Fruit fly (Drosophila melanogaster): ENCODE results near the gene rdgB.
A peak's percentile ranks its signal among the peaks of the same experiment; 100 is the strongest.

rdgB gene

dm6 chrX:13783958-13784907, 21.7 kb downstream of the rdgB start (continued):
- TF ChIP-seq CG2116 (GFP tag; optimal IDR thresholded peaks at IDR 0.05), result peak; percentile 4
- peak; percentile 66 for TF ChIP-seq CG12391 (tag; optimal IDR thresholded peaks at IDR 0.05)
- TF ChIP-seq cwo (GFP tag; optimal IDR thresholded peaks at IDR 0.05), result peak; percentile 0
- TF ChIP-seq CG4707 (GFP tag; optimal IDR thresholded peaks at IDR 0.05), result no peak
- peak; percentile 42 for TF ChIP-seq CG2875 (GFP tag; optimal IDR thresholded peaks at IDR 0.05)
- TF ChIP-seq HLH4C (GFP tag; IDR thresholded peaks at IDR 0.05; ENCODE audit: partially characterized antibody), result no peak
- TF ChIP-seq hkb (optimal IDR thresholded peaks at IDR 0.05), result no peak
- peak; percentile 59 for TF ChIP-seq hkb (GFP tag; IDR thresholded peaks at IDR 0.05)
- TF ChIP-seq dmrt99B (tag; optimal IDR thresholded peaks at IDR 0.05), result peak; percentile 81
- no peak for TF ChIP-seq Dip2 (GFP tag; IDR thresholded peaks at IDR 0.05)
- TF ChIP-seq aop (GFP tag; IDR thresholded peaks at IDR 0.05), result no peak
- TF ChIP-seq shn (GFP tag; optimal IDR thresholded peaks at IDR 0.05), result no peak
- peak; percentile 22 for TF ChIP-seq CG9437 (GFP tag; optimal IDR thresholded peaks at IDR 0.05)
- TF ChIP-seq CG7963 (GFP tag; IDR thresholded peaks at IDR 0.05; ENCODE audit: partially characterized antibody), result no peak
- peak; percentile 54 for TF ChIP-seq CG16863 (GFP tag; optimal IDR thresholded peaks at IDR 0.05)
- TF ChIP-seq CG6683 (GFP tag; optimal IDR thresholded peaks at IDR 0.05), result no peak
- TF ChIP-seq CG15479 (GFP tag; optimal IDR thresholded peaks at IDR 0.05), result no peak
- TF ChIP-seq dysf (GFP tag; IDR thresholded peaks at IDR 0.05), result peak; percentile 67
- TF ChIP-seq Jarid2 (GFP tag; optimal IDR thresholded peaks at IDR 0.05), result no peak
- peak; percentile 11 for TF ChIP-seq Fer3 (tag; optimal IDR thresholded peaks at IDR 0.05)
- peak; percentile 1 for TF ChIP-seq Myb (GFP tag; optimal IDR thresholded peaks at IDR 0.05)
- no peak for TF ChIP-seq twi (tag; optimal IDR thresholded peaks at IDR 0.05)
- TF ChIP-seq CG32767 (GFP tag; IDR thresholded peaks at IDR 0.05), result no peak
- TF ChIP-seq Fer1 (GFP tag; optimal IDR thresholded peaks at IDR 0.05), result peak; percentile 18
- peak; percentile 12 to 45 for TF ChIP-seq Pdp1 (GFP tag; optimal IDR thresholded peaks at IDR 0.05)
- peak; percentile 69 for TF ChIP-seq zen (tag; optimal IDR thresholded peaks at IDR 0.05)
- no peak for TF ChIP-seq CG17186 (GFP tag; optimal IDR thresholded peaks at IDR 0.05)
- peak; percentile 13 for TF ChIP-seq CG5245 (GFP tag; optimal IDR thresholded peaks at IDR 0.05)
- TF ChIP-seq NC2α (GFP tag; optimal IDR thresholded peaks at IDR 0.05), result no peak
- TF ChIP-seq CG11723 (GFP tag; optimal IDR thresholded peaks at IDR 0.05), result peak; percentile 10
- TF ChIP-seq CG15073 (GFP tag; optimal IDR thresholded peaks at IDR 0.05), result no peak
- no peak for TF ChIP-seq ato (GFP tag; IDR thresholded peaks at IDR 0.05; ENCODE audit: partially characterized antibody)
- TF ChIP-seq CG8290 (GFP tag; optimal IDR thresholded peaks at IDR 0.05), result no peak
- no peak for TF ChIP-seq CG8290 (tag; optimal IDR thresholded peaks at IDR 0.05)
- TF ChIP-seq Mes4 (GFP tag; optimal IDR thresholded peaks at IDR 0.05), result no peak
- TF ChIP-seq Nf-YC (tag; optimal IDR thresholded peaks at IDR 0.05), result no peak
- no peak for TF ChIP-seq CG17328 (GFP tag; IDR thresholded peaks at IDR 0.05)
- TF ChIP-seq Hr51 (GFP tag; optimal IDR thresholded peaks at IDR 0.05), result peak in 1 of 2 experiments; percentile 63
- peak; percentile 91 for TF ChIP-seq Ets65A (GFP tag)
- TF ChIP-seq Dad (GFP tag; optimal IDR thresholded peaks at IDR 0.05), result no peak
- no peak for TF ChIP-seq crol (GFP tag; IDR thresholded peaks at IDR 0.05)
- TF ChIP-seq Dll (GFP tag; IDR thresholded peaks at IDR 0.05; ENCODE audit: partially characterized antibody), result no peak
- TF ChIP-seq danr (GFP tag; IDR thresholded peaks at IDR 0.05), result 0 out of 2 replicates have a peak, but pooled peaks have one; percentile 19
- TF ChIP-seq NfI (GFP tag; optimal IDR thresholded peaks at IDR 0.05), result peak; percentile 42
- peak; percentile 50 for TF ChIP-seq Ptx1 (GFP tag; IDR thresholded peaks at IDR 0.05)
- TF ChIP-seq corto (GFP tag; optimal IDR thresholded peaks at IDR 0.05), result no peak
- TF ChIP-seq wdn (GFP tag; IDR thresholded peaks at IDR 0.05), result no peak
- TF ChIP-seq slbo (GFP tag; IDR thresholded peaks at IDR 0.05), result peak; percentile 45
- TF ChIP-seq Doc3 (GFP tag; IDR thresholded peaks at IDR 0.05; ENCODE audit: partially characterized antibody), result no peak
